Worm (Caenorhabditis elegans): ENCODE data around the gene Y51H7C.7.

DNA sequence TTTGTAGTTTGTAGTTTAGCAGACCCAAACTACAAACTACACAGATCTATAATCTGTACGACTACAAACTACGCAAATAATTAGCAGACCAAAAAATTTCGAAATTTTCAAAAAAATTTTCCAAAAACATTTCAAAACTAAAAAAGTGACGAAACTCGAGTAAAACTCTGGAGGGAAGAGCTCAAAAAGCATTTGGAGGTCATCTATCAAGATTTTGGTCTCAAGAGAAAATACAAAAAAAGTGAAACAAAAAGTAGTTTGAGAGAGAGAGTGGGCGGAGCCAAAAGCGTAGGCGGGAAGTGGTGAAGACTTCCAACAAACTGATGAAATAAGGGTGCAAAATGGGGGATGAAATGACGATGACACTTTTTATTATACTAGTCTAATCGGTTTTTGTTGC is 42.1 kb upstream of the Y51H7C.7 start:
- no peak for TF ChIP-seq W03F9.2 (tag; optimal IDR thresholded peaks at IDR 0.05)
- no peak for TF ChIP-seq him-1 (tag; optimal IDR thresholded peaks at IDR 0.05)
- no peak for TF ChIP-seq dao-5 (tag; optimal IDR thresholded peaks at IDR 0.05)

Data from whole organism, L4/young adult.